Worm (Caenorhabditis elegans) whole organism, young adult: ENCODE results near the gene Y39A1A.20.

Source experiments
- ama-1 ChIP-seq, 3 experiments: fragments of 150-350 bp in 1 of 3; sonication (generic microtip) in 2 of 3; optimal IDR thresholded peaks; 2 replicates each; lab custom pipeline; 2014 to 2018; ENCODE audit warnings: missing biosample characterization in 2 of 3, missing genetic modification characterization in 2 of 3, missing genetic modification reagents in 2 of 3
- ceh-100 ChIP-seq: fragments of 200-800 bp; sonication (Bioruptor generic); IDR thresholded peaks from 2 replicates; pipeline ENCODE4 v1.3.6; 2022; ENCODE audit warnings: missing genetic modification reagents, missing genetic modification characterization, missing compliant biosample characterization
- egl-18 ChIP-seq: fragments of 200-800 bp; sonication (Bioruptor generic); IDR thresholded peaks from 2 replicates; pipeline ENCODE4 v1.3.6; 2022; ENCODE audit warnings: missing genetic modification reagents, missing genetic modification characterization, missing compliant biosample characterization
- egrh-3 ChIP-seq: fragments of 200-800 bp; sonication (Bioruptor generic); IDR thresholded peaks from 2 replicates; pipeline ENCODE4 v1.3.6; 2022; ENCODE audit warnings: missing genetic modification reagents, missing genetic modification characterization, missing compliant biosample characterization
- hmg-20 ChIP-seq: fragments of 200-800 bp; sonication (Bioruptor generic); IDR thresholded peaks from 2 replicates; pipeline ENCODE4 v1.3.6; 2022; ENCODE audit warnings: missing genetic modification reagents, missing genetic modification characterization, missing compliant biosample characterization
- hsf-1 ChIP-seq: fragments of 200-800 bp; sonication (Bioruptor generic); IDR thresholded peaks from 2 replicates; pipeline ENCODE4 v1.3.6; 2022; ENCODE audit warnings: missing genetic modification reagents, missing genetic modification characterization, missing compliant biosample characterization
- let-607 ChIP-seq, 2 experiments: fragments of 200-800 bp in 1 of 2; sonication (Bioruptor generic) in 1 of 2; sonication (generic microtip) in 1 of 2; optimal IDR thresholded peaks; 2 replicates each; lab custom pipeline; 2016 to 2018; ENCODE audit warnings: mild to moderate bottlenecking in 2 of 2, missing compliant biosample characterization in 2 of 2, missing genetic modification characterization in 2 of 2, moderate library complexity in 2 of 2, missing genotype in 1 of 2
- lin-54 ChIP-seq: fragments of 200-800 bp; sonication (Bioruptor generic); optimal IDR thresholded peaks from 2 replicates; lab custom pipeline; 2018; ENCODE audit warnings: mild to moderate bottlenecking, missing genetic modification characterization, missing compliant biosample characterization
- pha-4 ChIP-seq: fragments of 150-350 bp; sonication (generic microtip); optimal IDR thresholded peaks from 2 replicates; lab custom pipeline; 2014; ENCODE audit warnings: missing biosample characterization, missing genetic modification reagents, missing genetic modification characterization
- snpc-4 ChIP-seq, 5 experiments: fragments of 150-350 bp in 1 of 5; sonication (generic microtip) in 4 of 5; optimal IDR thresholded peaks; 2 replicates each; lab custom pipeline; 2014 to 2018; ENCODE audit warnings: missing genetic modification characterization in 5 of 5, missing biosample characterization in 3 of 5, antibody characterized with exemption in 2 of 5, mild to moderate bottlenecking in 2 of 5, missing compliant biosample characterization in 2 of 5, missing genotype in 2 of 5, moderate library complexity in 2 of 5, missing genetic modification reagents in 1 of 5
- zfh-2 ChIP-seq: fragments of 200-800 bp; sonication (Bioruptor generic); conservative IDR thresholded peaks from 2 replicates; pipeline ENCODE4 v1.3.6; 2022; ENCODE audit warnings: missing genetic modification reagents, missing genetic modification characterization, missing compliant biosample characterization

- TF ChIP-seq let-607 (tag; optimal IDR thresholded peaks at IDR 0.05; lab: Kevin White, UChicago): peak; percentile 67 to 85
- TF ChIP-seq pha-4 (tag; lab: Kevin White, UChicago): no peak
- TF ChIP-seq egrh-3 (GFP tag; lab: Robert Waterston, UW): no peak
- TF ChIP-seq ceh-100 (GFP tag; lab: Robert Waterston, UW): no peak
- no peak for TF ChIP-seq egl-18
- TF ChIP-seq hmg-20: no peak
- no peak for TF ChIP-seq zfh-2 (GFP tag; lab: Robert Waterston, UW)
- TF ChIP-seq snpc-4 (GFP tag; optimal IDR thresholded peaks at IDR 0.05; lab: Kevin White, UChicago): no peak
- no peak for TF ChIP-seq snpc-4 (tag; optimal IDR thresholded peaks at IDR 0.05; lab: Kevin White, UChicago)
- TF ChIP-seq lin-54: no peak
- no peak for TF ChIP-seq ama-1 (optimal IDR thresholded peaks at IDR 0.05; lab: Kevin White, UChicago)
- no peak for TF ChIP-seq ama-1 (GFP tag; optimal IDR thresholded peaks at IDR 0.05; lab: Kevin White, UChicago)
- no peak for TF ChIP-seq hsf-1 (GFP tag; lab: Robert Waterston, UW)
Observed at ce11 chrIII:10656069-10656468, 44.3 kb downstream of the Y39A1A.20 start.
